Worm (Caenorhabditis elegans): Measurements from ENCODE around the gene nhr-213.

The nhr-213 gene

DNA sequence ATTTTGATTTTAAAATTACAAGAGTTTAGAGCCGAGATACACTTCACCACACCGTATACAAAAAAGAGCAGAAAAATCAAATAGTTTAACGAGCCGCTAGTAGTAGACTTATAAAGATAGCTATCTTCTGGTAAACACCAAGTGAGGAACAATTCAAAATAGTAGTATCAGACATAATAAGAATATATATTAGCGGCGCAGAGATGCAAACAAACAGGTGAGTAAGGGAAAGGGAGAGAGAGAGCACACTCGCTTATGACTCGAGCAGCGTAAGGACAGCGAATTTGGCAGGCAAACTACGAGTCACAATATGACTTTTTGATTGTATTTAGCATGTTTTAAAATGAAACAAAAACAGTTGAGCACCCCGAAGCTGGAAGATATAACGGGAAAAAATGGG lies 5.3 kb downstream of the nhr-213 start:
- TF ChIP-seq tbx-37 (GFP tag; conservative IDR thresholded peaks at IDR 0.05) (no peak), ets-7 (tag; optimal IDR thresholded peaks at IDR 0.05) (no peak), aly-1 (tag; optimal IDR thresholded peaks at IDR 0.05) (no peak), ceh-13 (GFP tag; optimal IDR thresholded peaks at IDR 0.05) (no peak), tra-4 (tag; optimal IDR thresholded peaks at IDR 0.05) (no peak), ama-1 (optimal IDR thresholded peaks at IDR 0.05) (no peak), sea-1 (GFP tag; conservative IDR thresholded peaks at IDR 0.05) (no peak), hmbx-1 (tag; optimal IDR thresholded peaks at IDR 0.05) (no peak), hnd-1 (tag; optimal IDR thresholded peaks at IDR 0.05) (no peak), ceh-36 (tag; optimal IDR thresholded peaks at IDR 0.05) (no peak), flt-1 (GFP tag; IDR thresholded peaks at IDR 0.05) (no peak), B0310.2 (tag; optimal IDR thresholded peaks at IDR 0.05) (no peak), F13C5.2 (tag; optimal IDR thresholded peaks at IDR 0.05) (no peak), tbx-11 (GFP tag; IDR thresholded peaks at IDR 0.05) (no peak), hmg-4 (GFP tag; optimal IDR thresholded peaks at IDR 0.05) (no peak)

DNA sequence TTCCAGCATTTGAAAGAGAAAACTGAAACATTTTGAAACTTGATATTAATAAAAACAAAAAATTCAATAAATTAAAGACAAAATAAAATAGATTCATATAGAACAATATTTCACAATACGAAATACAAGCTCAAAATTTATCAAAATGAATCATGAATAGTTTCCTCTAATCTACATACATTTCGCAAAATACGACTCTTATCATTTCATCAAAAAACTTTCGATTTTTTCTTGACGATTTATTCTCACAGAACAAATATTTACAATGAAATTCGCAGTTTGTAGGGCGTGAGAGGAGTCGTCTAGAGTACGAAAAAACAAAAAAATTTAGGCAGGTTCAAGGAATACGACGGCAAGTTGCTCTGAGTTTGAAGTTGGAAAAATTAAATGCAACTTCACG lies 6.5 kb downstream of the nhr-213 start:
- TF ChIP-seq pes-1 (GFP tag; IDR thresholded peaks at IDR 0.05) (no peak), tra-4 (tag; optimal IDR thresholded peaks at IDR 0.05) (no peak), sea-1 (GFP tag; conservative IDR thresholded peaks at IDR 0.05) (no peak), flt-1 (GFP tag; IDR thresholded peaks at IDR 0.05) (no peak), ceh-36 (tag; optimal IDR thresholded peaks at IDR 0.05) (no peak), aly-1 (tag; optimal IDR thresholded peaks at IDR 0.05) (no peak), tbx-11 (GFP tag; IDR thresholded peaks at IDR 0.05) (no peak), ets-7 (tag; optimal IDR thresholded peaks at IDR 0.05) (no peak), tbx-37 (GFP tag; conservative IDR thresholded peaks at IDR 0.05) (no peak), F13C5.2 (tag; optimal IDR thresholded peaks at IDR 0.05) (no peak), ceh-13 (GFP tag; optimal IDR thresholded peaks at IDR 0.05) (no peak), scrt-1 (GFP tag; IDR thresholded peaks at IDR 0.05) (no peak), ama-1 (optimal IDR thresholded peaks at IDR 0.05) (no peak), hnd-1 (tag; optimal IDR thresholded peaks at IDR 0.05) (no peak), hmbx-1 (tag; optimal IDR thresholded peaks at IDR 0.05) (no peak), B0310.2 (tag; optimal IDR thresholded peaks at IDR 0.05) (no peak), hmg-4 (GFP tag; optimal IDR thresholded peaks at IDR 0.05) (no peak)

DNA sequence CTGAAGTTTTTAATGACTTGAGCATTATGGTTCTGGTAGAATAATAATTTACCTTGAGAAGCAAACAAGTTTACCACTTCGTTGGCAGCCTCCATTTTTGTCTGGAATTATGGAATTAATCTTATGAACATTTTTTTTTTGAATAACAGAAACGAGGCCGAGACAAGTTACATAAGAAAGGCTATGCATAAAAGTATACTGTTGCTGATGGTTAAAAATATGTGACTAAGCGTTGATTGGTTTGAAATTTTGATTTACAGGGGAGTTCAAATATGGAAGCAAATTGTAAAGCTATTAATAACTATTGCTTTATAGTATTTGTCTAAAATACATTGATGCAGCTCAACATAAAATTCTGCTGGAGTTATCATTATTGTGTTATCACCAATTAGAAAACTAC lies 7.8 kb downstream of the nhr-213 start, which contains the start of gene cgt-1:
TSS of gene cgt-1 (minus strand) at position 101 of the 400 bp plus-strand sequence.
- TF ChIP-seq ceh-13 (GFP tag; optimal IDR thresholded peaks at IDR 0.05) (no peak), pes-1 (GFP tag; IDR thresholded peaks at IDR 0.05) (no peak), ama-1 (optimal IDR thresholded peaks at IDR 0.05) (no peak), B0310.2 (tag; optimal IDR thresholded peaks at IDR 0.05) (no peak), F13C5.2 (tag; optimal IDR thresholded peaks at IDR 0.05) (no peak), ceh-36 (tag; optimal IDR thresholded peaks at IDR 0.05) (no peak), ets-7 (tag; optimal IDR thresholded peaks at IDR 0.05) (no peak), sea-1 (GFP tag; conservative IDR thresholded peaks at IDR 0.05) (no peak), aly-1 (tag; optimal IDR thresholded peaks at IDR 0.05) (no peak), flt-1 (GFP tag; IDR thresholded peaks at IDR 0.05) (no peak), scrt-1 (GFP tag; IDR thresholded peaks at IDR 0.05) (no peak), tbx-37 (GFP tag; conservative IDR thresholded peaks at IDR 0.05) (no peak), hmg-4 (GFP tag; optimal IDR thresholded peaks at IDR 0.05) (no peak), hnd-1 (tag; optimal IDR thresholded peaks at IDR 0.05) (no peak), hmbx-1 (tag; optimal IDR thresholded peaks at IDR 0.05) (no peak), tra-4 (tag; optimal IDR thresholded peaks at IDR 0.05) (no peak), tbx-11 (GFP tag; IDR thresholded peaks at IDR 0.05) (no peak)

DNA sequence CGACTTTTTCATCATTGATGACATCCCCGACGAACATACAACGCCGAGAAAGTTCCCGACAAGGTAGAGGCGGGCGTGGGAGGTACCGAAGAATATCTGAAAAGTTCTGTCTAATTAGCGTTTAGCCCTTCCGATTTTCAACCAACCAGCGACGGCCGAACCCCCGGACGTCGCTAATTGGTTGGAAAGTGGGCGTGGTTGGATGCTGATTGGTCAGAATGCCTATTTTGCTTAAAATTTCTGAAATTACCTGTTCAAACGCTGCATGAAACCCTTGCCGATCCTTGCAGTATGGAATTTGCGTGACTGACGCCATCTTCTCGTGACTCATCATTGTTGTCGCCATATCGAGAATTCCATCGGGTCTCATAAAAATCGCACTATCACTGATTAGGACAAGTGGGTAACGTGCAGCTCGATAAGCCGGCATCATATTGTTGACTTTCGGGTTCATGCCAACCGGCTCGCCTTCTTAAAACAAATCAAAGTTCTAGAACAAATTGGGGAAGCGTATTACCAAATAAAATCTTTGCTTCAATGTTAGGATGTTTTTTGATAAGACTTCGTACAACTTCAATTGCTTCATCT lies 8.8 kb downstream of the nhr-213 start:
- TF ChIP-seq flt-1 (GFP tag; IDR thresholded peaks at IDR 0.05): no peak
- TF ChIP-seq tbx-11 (GFP tag; IDR thresholded peaks at IDR 0.05): no peak
- TF ChIP-seq hmbx-1 (tag; optimal IDR thresholded peaks at IDR 0.05): no peak
- TF ChIP-seq ceh-36 (tag; optimal IDR thresholded peaks at IDR 0.05): no peak
- TF ChIP-seq aly-1 (tag; optimal IDR thresholded peaks at IDR 0.05): no peak
- no peak for TF ChIP-seq hmg-4 (GFP tag; optimal IDR thresholded peaks at IDR 0.05)
- no peak for TF ChIP-seq sea-1 (GFP tag; conservative IDR thresholded peaks at IDR 0.05)
- TF ChIP-seq pes-1 (GFP tag; IDR thresholded peaks at IDR 0.05): no peak
- TF ChIP-seq scrt-1 (GFP tag; IDR thresholded peaks at IDR 0.05): no peak
- TF ChIP-seq tbx-37 (GFP tag; conservative IDR thresholded peaks at IDR 0.05): no peak
- TF ChIP-seq ama-1 (optimal IDR thresholded peaks at IDR 0.05): no peak
- TF ChIP-seq hnd-1 (tag; optimal IDR thresholded peaks at IDR 0.05): no peak
- no peak for TF ChIP-seq ets-7 (tag; optimal IDR thresholded peaks at IDR 0.05)
- no peak for TF ChIP-seq B0310.2 (tag; optimal IDR thresholded peaks at IDR 0.05)
- no peak for TF ChIP-seq tra-4 (tag; optimal IDR thresholded peaks at IDR 0.05)
- TF ChIP-seq F13C5.2 (tag; optimal IDR thresholded peaks at IDR 0.05): no peak
- TF ChIP-seq ceh-13 (GFP tag; optimal IDR thresholded peaks at IDR 0.05): no peak

DNA sequence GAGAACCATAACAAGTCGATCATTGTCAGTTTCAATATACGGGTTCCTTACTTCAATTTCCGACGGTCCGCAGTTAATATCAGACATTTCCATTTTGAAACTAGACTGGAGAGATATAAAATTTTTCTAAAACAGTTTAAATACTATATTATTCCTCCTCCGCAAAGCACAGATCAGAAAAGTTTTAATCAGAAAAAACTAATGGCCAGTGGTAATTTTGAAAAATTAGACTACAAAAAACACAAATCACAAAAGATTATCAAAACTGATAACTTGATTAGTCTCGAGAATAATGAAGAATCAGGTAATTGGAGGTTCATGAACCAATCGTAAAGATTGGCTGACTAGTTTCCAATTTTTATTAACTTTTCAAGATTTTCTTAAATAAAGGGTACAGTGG lies 10.6 kb downstream of the nhr-213 start, which contains the start of gene T06C12.9:
TSS of gene T06C12.9 (minus strand) at position 101 of the 400 bp plus-strand sequence.
- TF ChIP-seq tra-4 (tag; optimal IDR thresholded peaks at IDR 0.05) (no peak), sea-1 (GFP tag; conservative IDR thresholded peaks at IDR 0.05) (no peak), ceh-36 (tag; optimal IDR thresholded peaks at IDR 0.05) (no peak)

DNA sequence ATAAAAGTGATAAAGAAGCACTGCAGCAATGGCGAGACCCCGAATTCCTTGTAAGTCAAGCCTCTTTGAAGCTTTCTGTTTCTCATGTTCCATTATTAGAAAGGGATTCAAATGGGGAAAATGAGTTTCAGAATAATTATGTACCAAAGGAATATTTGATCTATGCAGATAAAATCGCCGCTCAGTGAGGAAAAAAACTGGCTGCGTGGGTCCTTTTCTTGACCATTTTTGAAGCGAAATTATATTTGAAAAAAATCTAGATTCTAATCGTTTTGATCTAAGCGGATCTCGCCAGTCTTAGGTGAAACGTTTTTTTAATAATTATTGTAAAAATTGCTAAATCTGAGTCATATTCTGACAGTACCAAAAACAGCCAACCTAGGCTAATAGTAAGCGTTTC lies 11.9 kb downstream of the nhr-213 start, which contains the start of gene oac-42:
TSS of gene oac-42 (minus strand) at position 101 of the 400 bp plus-strand sequence.
- TF ChIP-seq scrt-1 (GFP tag; IDR thresholded peaks at IDR 0.05) (no peak), tbx-37 (GFP tag; conservative IDR thresholded peaks at IDR 0.05) (no peak), tbx-11 (GFP tag; IDR thresholded peaks at IDR 0.05) (no peak), ama-1 (optimal IDR thresholded peaks at IDR 0.05) (no peak), sea-1 (GFP tag; conservative IDR thresholded peaks at IDR 0.05) (no peak), hnd-1 (tag; optimal IDR thresholded peaks at IDR 0.05) (no peak), ceh-13 (GFP tag; optimal IDR thresholded peaks at IDR 0.05) (no peak), hmg-4 (GFP tag; optimal IDR thresholded peaks at IDR 0.05) (no peak), tra-4 (tag; optimal IDR thresholded peaks at IDR 0.05) (no peak), B0310.2 (tag; optimal IDR thresholded peaks at IDR 0.05) (no peak), F13C5.2 (tag; optimal IDR thresholded peaks at IDR 0.05) (no peak)

DNA sequence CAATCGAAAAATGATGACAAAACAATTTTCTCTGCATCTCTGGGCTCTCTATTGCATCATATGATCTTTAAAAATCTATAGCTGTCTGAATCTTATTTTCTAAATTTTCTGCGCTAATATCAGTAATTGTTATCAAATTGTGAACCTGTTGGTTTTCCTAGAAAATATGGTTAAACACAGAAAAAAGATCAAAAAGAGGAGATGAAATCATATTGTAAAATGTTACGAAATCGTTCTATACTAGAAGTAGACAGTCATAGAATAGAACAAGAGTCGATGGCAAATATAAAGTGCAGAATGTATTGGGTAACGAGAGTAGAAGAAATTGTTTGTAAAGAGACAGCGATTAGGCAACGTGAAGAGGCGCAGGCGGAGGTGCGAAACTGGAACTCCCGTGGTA lies 15.9 kb downstream of the nhr-213 start:
- TF ChIP-seq hnd-1 (tag; optimal IDR thresholded peaks at IDR 0.05) (no peak), hmg-4 (GFP tag; optimal IDR thresholded peaks at IDR 0.05) (no peak), scrt-1 (GFP tag; IDR thresholded peaks at IDR 0.05) (no peak), B0310.2 (tag; optimal IDR thresholded peaks at IDR 0.05) (no peak), ama-1 (optimal IDR thresholded peaks at IDR 0.05) (no peak), aly-1 (tag; optimal IDR thresholded peaks at IDR 0.05) (no peak), flt-1 (GFP tag; IDR thresholded peaks at IDR 0.05) (no peak), ets-7 (tag; optimal IDR thresholded peaks at IDR 0.05) (no peak), ceh-36 (tag; optimal IDR thresholded peaks at IDR 0.05) (no peak), tbx-11 (GFP tag; IDR thresholded peaks at IDR 0.05) (no peak), tra-4 (tag; optimal IDR thresholded peaks at IDR 0.05) (no peak), pes-1 (GFP tag; IDR thresholded peaks at IDR 0.05) (no peak), hmbx-1 (tag; optimal IDR thresholded peaks at IDR 0.05) (no peak), ceh-13 (GFP tag; optimal IDR thresholded peaks at IDR 0.05) (no peak), F13C5.2 (tag; optimal IDR thresholded peaks at IDR 0.05) (no peak), sea-1 (GFP tag; conservative IDR thresholded peaks at IDR 0.05) (no peak), tbx-37 (GFP tag; conservative IDR thresholded peaks at IDR 0.05) (no peak)
